Worm (Caenorhabditis elegans) whole organism, L1 larva: ENCODE measurements around the gene F42E8.1.

Experiments
- dpl-1 ChIP-seq, 3 experiments: fragments of 150-350 bp in 2 of 3; sonication (generic microtip) in 1 of 3; optimal IDR thresholded peaks; 2 replicates each; lab custom pipeline; 2014 to 2017; ENCODE audit warnings: missing biosample characterization in 3 of 3, missing genetic modification characterization in 3 of 3, missing genetic modification reagents in 3 of 3
- efl-1 ChIP-seq, 4 experiments: fragments of 150-350 bp; optimal IDR thresholded peaks in 3 of 4; peaks in 1 of 4; 1 replicate in 1 of 4; 2 replicates in 3 of 4; lab custom pipeline; 2014; ENCODE audit warnings: missing biosample characterization in 2 of 4, missing genetic modification characterization in 2 of 4, missing genetic modification reagents in 2 of 4
- nhr-237 ChIP-seq: fragments of 150-350 bp; optimal IDR thresholded peaks from 2 replicates; lab custom pipeline; 2014; ENCODE audit warnings: missing biosample characterization, missing genetic modification characterization
- skn-1 ChIP-seq: fragments of 150-350 bp; optimal IDR thresholded peaks from 2 replicates; lab custom pipeline; 2014; ENCODE audit warnings: missing biosample characterization, missing genetic modification characterization
- unc-130 ChIP-seq: fragments of 150-350 bp; optimal IDR thresholded peaks from 2 replicates; lab custom pipeline; 2017; ENCODE audit warnings: missing biosample characterization, missing genetic modification characterization, inconsistent platforms

ce11 chrV:13041666-13042065 lies 20.3 kb upstream of the F42E8.1 start, which contains the start of gene scyl-1:
- TF ChIP-seq skn-1 (tag; lab: Kevin White, UChicago) (peak; percentile 71), unc-130 (tag; lab: Kevin White, UChicago) (peak; percentile 67), efl-1 (optimal IDR thresholded peaks at IDR 0.05; lab: Kevin White, UChicago) (peak; percentile 84), efl-1 (GFP tag; optimal IDR thresholded peaks at IDR 0.05 in 1 of 2; lab: Kevin White, UChicago) (peak; percentile 76 to 97), nhr-237 (tag; lab: Kevin White, UChicago) (peak; percentile 27), dpl-1 (GFP tag; optimal IDR thresholded peaks at IDR 0.05; lab: Kevin White, UChicago) (peak; percentile 58 to 91 (median 77))
